Fruit fly (Drosophila melanogaster): Measurements from ENCODE around the gene Mettl4.

- TF ChIP-seq h (optimal IDR thresholded peaks at IDR 0.05) (no peak), psq (optimal IDR thresholded peaks at IDR 0.05) (no peak)
Measured at dm6 chr3R:16677934-16678333, 27.0 kb upstream of the Mettl4 start.
